Worm (Caenorhabditis elegans) whole organism, midembryonic: Measurements from ENCODE around the gene T24C2.3.

ENCODE experiments used
- T22C8.4 ChIP-seq: fragments of 200-800 bp; sonication (Bioruptor generic); IDR thresholded peaks from 2 replicates; pipeline ENCODE4 v1.3.6; 2022; ENCODE audit warnings: missing genetic modification characterization, missing compliant biosample characterization
- cog-1 ChIP-seq: sonication (generic microtip); optimal IDR thresholded peaks from 2 replicates; lab custom pipeline; 2016; ENCODE audit warnings: missing genetic modification characterization, missing compliant biosample characterization
- ref-1 ChIP-seq: fragments of 200-800 bp; sonication (Bioruptor generic); conservative IDR thresholded peaks from 2 replicates; pipeline ENCODE4 v1.3.6; 2022; ENCODE audit warnings: missing genetic modification reagents, missing genetic modification characterization, missing compliant biosample characterization

ce11 chrX:14496545-14496944 lies 46.8 kb upstream of the T24C2.3 start:
- TF ChIP-seq T22C8.4 (no peak), ref-1 (GFP tag; lab: Robert Waterston, UW) (no peak), cog-1 (tag; lab: Kevin White, UChicago) (no peak)
